Fruit fly (Drosophila melanogaster): Measurements from ENCODE around the gene Fadd.

The Fadd gene

DNA sequence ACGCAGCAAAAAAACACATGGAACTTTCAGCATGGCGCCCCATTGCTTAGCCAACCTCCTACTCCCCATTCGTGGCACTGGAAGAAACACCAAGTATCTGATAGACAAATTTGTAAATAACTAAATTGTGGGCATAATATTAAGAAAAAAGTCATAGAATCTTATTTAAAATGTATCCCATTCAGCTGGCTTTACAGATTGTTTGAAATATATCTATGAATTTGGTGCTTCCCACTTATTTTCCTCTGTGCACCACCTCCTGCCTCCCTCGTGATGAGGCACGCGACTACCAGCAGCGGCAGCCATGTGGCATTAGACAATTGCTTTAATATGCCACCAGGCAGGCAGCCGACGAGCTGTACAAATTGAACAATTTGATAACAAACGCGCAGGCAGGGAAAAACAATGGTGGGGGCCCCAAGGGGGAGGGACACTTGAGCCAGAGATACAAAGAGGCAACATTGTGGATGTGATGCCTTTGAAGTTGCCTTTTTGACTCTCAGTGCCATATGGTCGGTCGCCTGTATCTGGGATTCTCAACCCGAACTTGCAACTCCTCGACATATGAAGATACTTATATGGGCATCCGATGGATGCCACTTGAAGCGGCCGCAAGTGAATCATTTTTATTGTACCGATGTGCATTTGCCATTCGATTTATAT lies 15.0 kb downstream of the Fadd start (continued):
- TF ChIP-seq BtbVII (GFP tag; optimal IDR thresholded peaks at IDR 0.05): peak; percentile 73
- peak; percentile 66 for TF ChIP-seq klu (GFP tag; IDR thresholded peaks at IDR 0.05)
- peak; percentile 83 for TF ChIP-seq H2.0 (GFP tag; IDR thresholded peaks at IDR 0.05)
- peak; percentile 55 for TF ChIP-seq CG4404 (GFP tag; IDR thresholded peaks at IDR 0.05)
- peak; percentile 81 for TF ChIP-seq Atf6 (GFP tag; IDR thresholded peaks at IDR 0.05)
- peak; percentile 46; the same call in 2 of the 3 replicates for TF ChIP-seq CG2889 (GFP tag; IDR thresholded peaks at IDR 0.05)
- TF ChIP-seq sc (optimal IDR thresholded peaks at IDR 0.05): no peak
- TF ChIP-seq sc (GFP tag; optimal IDR thresholded peaks at IDR 0.05): peak; percentile 66
- TF ChIP-seq run (tag; optimal IDR thresholded peaks at IDR 0.05): peak; percentile 70
- peak; percentile 72 for TF ChIP-seq CG14014 (GFP tag; IDR thresholded peaks at IDR 0.05)
- peak; percentile 60 to 80 for TF ChIP-seq Pdp1 (GFP tag; optimal IDR thresholded peaks at IDR 0.05)
- TF ChIP-seq CG7745 (tag; optimal IDR thresholded peaks at IDR 0.05): no peak
- peak; percentile 89 for TF ChIP-seq Rfx (GFP tag; IDR thresholded peaks at IDR 0.05)
- peak in 1 of 2 experiments; percentile 64 for TF ChIP-seq Eip74EF (GFP tag; optimal IDR thresholded peaks at IDR 0.05)
- peak; percentile 61 for TF ChIP-seq CG13775 (GFP tag; optimal IDR thresholded peaks at IDR 0.05)
- peak; percentile 95 for TF ChIP-seq twi (tag; optimal IDR thresholded peaks at IDR 0.05)
- peak; percentile 69 for TF ChIP-seq Antp (GFP tag; optimal IDR thresholded peaks at IDR 0.05)
- peak; percentile 77 for TF ChIP-seq CG3847 (GFP tag; IDR thresholded peaks at IDR 0.05)
- TF ChIP-seq org-1 (GFP tag; optimal IDR thresholded peaks at IDR 0.05): peak; percentile 84
- TF ChIP-seq hkb (optimal IDR thresholded peaks at IDR 0.05): no peak
- TF ChIP-seq hkb (GFP tag; IDR thresholded peaks at IDR 0.05): peak; percentile 87
- peak; percentile 34 for TF ChIP-seq emc (GFP tag; optimal IDR thresholded peaks at IDR 0.05)
- 0 out of 3 replicates have a peak, but pooled peaks have one; percentile 38 for TF ChIP-seq gce (GFP tag; IDR thresholded peaks at IDR 0.05)
- peak; percentile 57; the same call in 2 of the 3 replicates for TF ChIP-seq C15 (GFP tag; IDR thresholded peaks at IDR 0.05)
- TF ChIP-seq Dek (tag; optimal IDR thresholded peaks at IDR 0.05): peak; percentile 81
- TF ChIP-seq CG7786 (GFP tag; optimal IDR thresholded peaks at IDR 0.05): peak; percentile 73
- TF ChIP-seq CG6854 (GFP tag; optimal IDR thresholded peaks at IDR 0.05): peak; percentile 52
- peak; percentile 88 for TF ChIP-seq CG2678 (tag; optimal IDR thresholded peaks at IDR 0.05)
- TF ChIP-seq Aef1 (GFP tag; IDR thresholded peaks at IDR 0.05): peak; percentile 81
- peak; percentile 72 for TF ChIP-seq CG2875 (GFP tag; optimal IDR thresholded peaks at IDR 0.05)
- TF ChIP-seq Trl (optimal IDR thresholded peaks at IDR 0.05): no peak
- TF ChIP-seq Trl (GFP tag; optimal IDR thresholded peaks at IDR 0.05): peak; percentile 67
- peak; percentile 71 for TF ChIP-seq HLH54F (GFP tag; optimal IDR thresholded peaks at IDR 0.05)
- TF ChIP-seq CG30403 (GFP tag; optimal IDR thresholded peaks at IDR 0.05): peak; percentile 84
- peak; percentile 82 for TF ChIP-seq E2f1 (GFP tag; IDR thresholded peaks at IDR 0.05)
- peak; percentile 86 for TF ChIP-seq Blimp-1 (GFP tag; optimal IDR thresholded peaks at IDR 0.05)
- peak; percentile 65 for TF ChIP-seq CG16815 (GFP tag; optimal IDR thresholded peaks at IDR 0.05)
- TF ChIP-seq cato (GFP tag; optimal IDR thresholded peaks at IDR 0.05; ENCODE audit: borderline replicate concordance): peak; percentile 50
- peak; percentile 87 for TF ChIP-seq dmrt99B (tag; optimal IDR thresholded peaks at IDR 0.05)
- peak; percentile 72 for TF ChIP-seq CG11456 (GFP tag; IDR thresholded peaks at IDR 0.05)
- peak; percentile 83 for TF ChIP-seq Ada2b (GFP tag; IDR thresholded peaks at IDR 0.05)
- TF ChIP-seq CG16813 (GFP tag; IDR thresholded peaks at IDR 0.05; ENCODE audit: partially characterized antibody): no peak
- TF ChIP-seq HLHmδ (GFP tag; optimal IDR thresholded peaks at IDR 0.05): peak; percentile 12
- peak; percentile 79 for TF ChIP-seq az2 (GFP tag; optimal IDR thresholded peaks at IDR 0.05)
- TF ChIP-seq CG17612 (GFP tag; IDR thresholded peaks at IDR 0.05): no peak
- peak; percentile 63 for TF ChIP-seq CG11723 (GFP tag; optimal IDR thresholded peaks at IDR 0.05)
- TF ChIP-seq Doc2 (GFP tag; IDR thresholded peaks at IDR 0.05): no peak
- peak; percentile 58 for TF ChIP-seq CG15601 (tag; optimal IDR thresholded peaks at IDR 0.05)
- peak; percentile 45 to 87 for TF ChIP-seq bsh (GFP tag; optimal IDR thresholded peaks at IDR 0.05)
- peak; percentile 70 for TF ChIP-seq wor (GFP tag; IDR thresholded peaks at IDR 0.05)

Measured in whole organism, embryonic.